Worm (Caenorhabditis elegans): ENCODE results near the gene C02B10.4.

C02B10.4 gene

DNA sequence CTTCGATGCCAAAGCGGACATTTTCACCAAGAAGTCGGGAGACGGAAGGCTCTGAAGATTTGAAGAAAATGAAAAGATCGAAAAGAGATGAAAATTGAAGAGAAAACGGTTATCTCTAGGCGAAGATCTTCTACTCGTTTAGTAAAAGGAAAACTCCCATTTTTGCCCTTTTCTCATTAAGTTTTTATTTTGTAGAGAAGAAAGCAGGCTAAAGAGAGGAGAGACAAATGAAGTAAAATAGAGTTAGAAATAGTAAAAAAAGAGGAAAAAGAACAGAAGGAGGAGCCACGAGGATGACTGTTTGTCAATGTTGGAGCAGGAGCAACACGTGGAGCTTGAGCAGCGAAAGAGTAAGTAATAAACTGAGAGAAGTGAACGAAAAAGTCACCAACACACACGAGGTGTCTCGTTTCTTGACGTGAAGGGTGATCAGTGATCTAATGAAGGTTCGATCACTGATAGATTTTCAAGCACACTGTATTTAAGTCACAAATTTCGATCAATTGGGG is 2.5 kb upstream of the C02B10.4 start, which contains the start of gene ivd-1:
Gene ivd-1, minus strand, starts transcription at position 51 of the 509 bp plus-strand sequence.
- no peak for TF ChIP-seq elt-3 (tag; optimal IDR thresholded peaks at IDR 0.05)
- no peak for TF ChIP-seq mep-1 (tag; optimal IDR thresholded peaks at IDR 0.05)
- no peak for TF ChIP-seq nhr-2 (tag; optimal IDR thresholded peaks at IDR 0.05)
- no peak for TF ChIP-seq nhr-237 (tag; optimal IDR thresholded peaks at IDR 0.05)
- TF ChIP-seq cnd-1 (tag; optimal IDR thresholded peaks at IDR 0.05) = no peak
- no peak for TF ChIP-seq tbx-8 (GFP tag; optimal IDR thresholded peaks at IDR 0.05)
- no peak for TF ChIP-seq ces-1 (GFP tag; optimal IDR thresholded peaks at IDR 0.05)
- no peak for TF ChIP-seq lin-32 (GFP tag; optimal IDR thresholded peaks at IDR 0.05)
- no peak for TF ChIP-seq flh-1 (GFP tag; optimal IDR thresholded peaks at IDR 0.05)
- no peak for TF ChIP-seq blmp-1 (tag; optimal IDR thresholded peaks at IDR 0.05)
- TF ChIP-seq zip-8 (tag; optimal IDR thresholded peaks at IDR 0.05) = no peak
- no peak for TF ChIP-seq ceh-83 (GFP tag; optimal IDR thresholded peaks at IDR 0.05)
- TF ChIP-seq nhr-28 (tag; optimal IDR thresholded peaks at IDR 0.05) = no peak
- TF ChIP-seq ceh-39 (tag; optimal IDR thresholded peaks at IDR 0.05) = no peak
- no peak for TF ChIP-seq ceh-43 (GFP tag; optimal IDR thresholded peaks at IDR 0.05)

DNA sequence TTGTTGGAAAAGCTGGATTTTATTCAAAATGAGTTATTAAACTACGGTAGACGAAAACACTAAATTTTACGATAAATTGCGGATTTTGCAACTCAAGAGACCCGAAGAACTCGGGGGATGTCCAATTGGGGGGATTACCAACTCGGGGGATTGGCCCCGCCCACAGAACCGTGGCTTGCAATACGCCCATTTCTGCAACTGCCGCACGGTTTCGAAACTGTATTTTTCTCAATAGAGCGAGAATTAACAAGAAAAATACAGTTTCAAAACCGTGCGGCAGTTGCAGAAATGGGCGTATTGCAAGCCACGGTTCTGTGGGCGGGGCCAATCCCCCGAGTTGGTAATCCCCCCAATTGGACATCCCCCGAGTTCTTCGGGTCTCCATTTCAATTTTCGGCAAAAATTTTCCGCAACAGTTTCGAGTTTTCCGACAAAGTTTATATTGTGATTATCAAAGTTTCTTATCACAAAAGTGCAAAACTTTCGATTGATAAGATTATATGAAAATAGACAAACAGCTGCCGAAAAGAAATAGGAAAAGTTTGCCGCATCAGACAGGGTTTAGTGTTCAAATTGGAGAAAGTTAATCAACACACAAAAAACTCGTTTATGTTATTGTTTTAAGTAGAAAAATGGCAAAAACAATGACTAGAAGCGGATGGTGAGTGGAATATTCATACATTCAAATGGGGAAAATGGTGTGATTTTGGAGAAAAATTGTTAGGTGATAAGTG is 1.4 kb upstream of the C02B10.4 start:
- peak; percentile 12 for TF ChIP-seq ces-1 (GFP tag; optimal IDR thresholded peaks at IDR 0.05)
- peak; percentile 76 for TF ChIP-seq lsy-2 (tag; optimal IDR thresholded peaks at IDR 0.05)

DNA sequence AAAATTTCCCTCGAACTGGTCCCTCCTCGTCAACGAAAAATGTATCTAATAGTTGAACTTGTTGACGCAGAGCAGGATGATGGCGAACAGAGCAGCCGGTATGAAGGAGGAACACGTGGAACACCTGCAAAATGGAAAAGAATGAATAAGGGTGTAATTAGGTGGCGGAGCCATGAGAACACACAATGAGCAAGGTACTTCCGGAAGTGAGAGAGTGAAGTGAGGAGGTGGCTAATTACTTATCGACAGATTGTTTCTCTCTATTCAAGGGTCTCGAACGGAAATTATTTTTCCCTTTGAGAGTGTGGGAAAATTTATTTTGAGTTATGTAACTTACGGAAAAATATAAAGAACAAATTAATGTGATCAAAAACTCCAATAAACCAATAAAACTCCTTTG is 2.1 kb downstream of the C02B10.4 start:
- TF ChIP-seq ceh-43 (GFP tag; optimal IDR thresholded peaks at IDR 0.05) (peak; percentile 55), mep-1 (tag; optimal IDR thresholded peaks at IDR 0.05) (no peak), sptf-1 (tag; optimal IDR thresholded peaks at IDR 0.05) (peak; percentile 37), mls-2 (tag; optimal IDR thresholded peaks at IDR 0.05) (peak; percentile 45), lin-32 (GFP tag; optimal IDR thresholded peaks at IDR 0.05) (peak; percentile 30)

DNA sequence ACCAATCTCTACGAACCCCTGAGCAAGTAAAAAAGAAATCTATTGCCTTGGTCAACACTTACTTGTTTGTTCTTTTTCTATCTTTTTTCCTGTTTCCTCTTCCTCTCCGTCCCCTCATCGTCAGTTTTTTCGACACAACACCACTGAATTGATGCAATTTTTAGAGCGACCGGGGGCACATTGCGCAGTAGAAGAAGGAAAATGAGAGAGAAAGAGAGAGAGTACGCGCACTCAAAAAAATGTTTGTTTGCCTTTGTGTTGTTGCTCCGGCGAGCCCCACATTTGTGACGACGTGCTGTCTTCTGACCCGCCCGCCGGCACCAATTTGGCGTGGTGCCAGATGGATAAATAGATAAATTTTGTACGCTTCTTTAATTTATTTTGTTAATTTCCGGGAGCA is 8.8 kb downstream of the C02B10.4 start:
- TF ChIP-seq nhr-28 (tag; optimal IDR thresholded peaks at IDR 0.05) (no peak), M03D4.4 (tag; optimal IDR thresholded peaks at IDR 0.05) (peak; percentile 6), ces-1 (GFP tag; optimal IDR thresholded peaks at IDR 0.05) (peak; percentile 48)

DNA sequence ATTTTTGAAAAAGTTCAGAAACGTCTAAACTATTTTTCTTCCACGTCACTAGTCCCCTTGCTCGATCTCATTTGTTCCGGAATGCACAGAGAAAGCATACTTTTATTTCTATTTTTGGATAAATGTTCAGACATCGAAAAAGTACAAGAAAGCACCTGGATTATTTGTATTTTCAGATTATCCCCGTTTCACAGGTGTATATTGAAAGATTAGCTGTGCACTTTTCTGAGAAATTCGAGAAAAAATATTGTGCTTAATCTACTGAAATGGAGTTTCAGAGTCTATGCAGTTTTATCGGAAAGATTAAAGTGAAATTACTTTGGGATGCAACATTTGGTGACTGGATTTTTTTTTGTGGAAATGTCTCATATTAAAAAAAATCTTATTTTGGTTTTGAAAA is 10.6 kb downstream of the C02B10.4 start:
- TF ChIP-seq drap-1 (GFP tag; optimal IDR thresholded peaks at IDR 0.05) = no peak

DNA sequence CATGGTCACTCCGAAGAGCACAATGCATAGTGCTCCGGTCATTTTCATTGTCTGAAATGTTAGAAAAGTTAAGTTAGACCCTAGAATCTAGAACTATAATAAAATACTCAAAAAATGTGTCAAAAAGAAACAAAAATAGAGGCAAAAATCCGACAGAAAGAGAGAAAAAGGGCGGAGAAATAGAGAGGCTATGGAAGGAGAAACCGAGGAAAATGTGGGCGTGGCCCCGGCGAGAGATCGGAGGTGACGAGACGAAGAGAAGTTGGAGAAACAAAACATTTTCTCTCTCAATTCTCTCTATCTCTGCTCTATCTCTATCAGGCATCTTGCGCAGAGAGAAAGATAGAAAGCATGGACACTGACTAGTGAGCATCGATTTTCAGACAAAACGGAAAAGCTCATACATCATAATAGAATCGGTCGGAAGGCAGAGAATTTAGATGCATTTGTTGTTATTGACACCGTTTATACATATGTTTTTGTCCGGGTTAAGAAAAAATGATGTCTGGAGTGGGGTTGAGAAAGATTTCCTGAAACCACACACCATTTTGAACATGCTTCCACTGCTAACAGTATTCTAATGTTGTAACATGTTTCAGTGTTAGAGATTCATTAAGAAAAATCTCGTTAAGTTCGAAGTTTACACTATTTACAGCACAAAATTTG is 12.0 kb downstream of the C02B10.4 start, which contains the start of gene C02B10.3:
Gene C02B10.3, minus strand, starts transcription at position 51 of the 666 bp plus-strand sequence.
- no peak for TF ChIP-seq sem-2 (GFP tag; optimal IDR thresholded peaks at IDR 0.05)
- peak; percentile 68 for TF ChIP-seq ces-1 (GFP tag; optimal IDR thresholded peaks at IDR 0.05)
- TF ChIP-seq zip-8 (tag; optimal IDR thresholded peaks at IDR 0.05) = no peak

DNA sequence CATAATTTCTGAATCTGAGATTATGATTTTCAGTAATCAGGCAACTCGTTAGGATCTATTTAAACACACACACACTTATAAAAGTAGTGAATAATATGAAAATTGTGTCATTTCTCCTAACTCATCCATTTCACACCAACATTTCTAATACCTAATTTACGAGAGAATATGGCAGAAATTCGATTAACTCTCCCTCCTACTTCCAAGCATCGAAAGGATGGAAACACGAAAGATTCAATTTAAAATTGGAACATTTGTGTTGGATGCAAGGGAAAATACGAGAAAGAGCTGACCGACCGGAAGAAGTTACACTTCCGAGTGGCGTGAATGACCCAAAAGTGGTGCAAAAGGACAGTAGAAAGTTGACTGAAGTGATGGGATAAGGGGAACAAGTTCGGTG is 17.6 kb downstream of the C02B10.4 start:
- TF ChIP-seq ces-1 (GFP tag; optimal IDR thresholded peaks at IDR 0.05) = peak; percentile 98
- no peak for TF ChIP-seq sptf-1 (tag; optimal IDR thresholded peaks at IDR 0.05)

DNA sequence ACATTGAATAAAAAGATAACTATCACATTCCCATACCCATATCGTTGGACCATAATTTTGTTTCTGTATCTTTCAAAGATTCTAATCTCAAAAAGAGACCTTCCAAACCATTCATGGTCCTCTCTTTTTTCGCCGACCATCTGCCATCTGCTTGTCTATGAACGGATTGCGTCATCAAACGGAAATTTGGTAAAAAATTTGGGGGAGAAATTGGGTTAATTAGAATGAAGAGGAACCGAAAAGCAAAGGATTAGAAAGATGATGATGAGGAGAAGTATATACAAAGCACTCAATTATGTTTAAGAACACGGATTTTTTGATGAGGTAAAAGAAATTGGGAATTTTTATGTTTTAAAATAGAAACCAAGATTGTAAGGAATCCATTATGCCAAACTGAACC is 18.6 kb downstream of the C02B10.4 start:
- TF ChIP-seq mep-1 (tag; optimal IDR thresholded peaks at IDR 0.05) (peak; percentile 7), ces-1 (GFP tag; optimal IDR thresholded peaks at IDR 0.05) (peak; percentile 69), ceh-43 (GFP tag; optimal IDR thresholded peaks at IDR 0.05) (no peak), elt-1 (tag; optimal IDR thresholded peaks at IDR 0.05; ENCODE audit: borderline replicate concordance, insufficient read depth) (peak; percentile 62), nhr-2 (tag; optimal IDR thresholded peaks at IDR 0.05) (peak; percentile 20), zip-8 (tag; optimal IDR thresholded peaks at IDR 0.05) (peak; percentile 91)

Data from whole organism, mixed stage, embryonic.